Fruit fly (Drosophila melanogaster) S2 (cell line): ENCODE data around the gene Cul2.

Experiments
- CG8478 ChIP-seq: fragments of >200 bp; optimal IDR thresholded peaks from 2 replicates; lab custom pipeline; 2018
- CTCF ChIP-seq, 2 experiments: fragments of >200 bp; optimal IDR thresholded peaks; 2 replicates each; lab custom pipeline; 2018

The Cul2 gene

dm6 chr2L:21658529-21659009 lies at the start of gene Cul2:
Cul2 (plus strand) TSS chr2L:21658735.
- TF ChIP-seq CTCF (optimal IDR thresholded peaks at IDR 0.05; lab: Kevin White, UChicago), result no peak
- no peak for TF ChIP-seq CG8478 (lab: Kevin White, UChicago)

dm6 chr2L:21617949-21618348 lies 40.6 kb upstream of the Cul2 start:
- TF ChIP-seq CG8478 (lab: Kevin White, UChicago) (no peak), CTCF (optimal IDR thresholded peaks at IDR 0.05; lab: Kevin White, UChicago) (no peak)

dm6 chr2L:21618738-21619431 lies 39.6 kb upstream of the Cul2 start:
- TF ChIP-seq CG8478 (lab: Kevin White, UChicago) (no peak), CTCF (optimal IDR thresholded peaks at IDR 0.05; lab: Kevin White, UChicago) (no peak)

dm6 chr2L:21620527-21620926 lies 38.0 kb upstream of the Cul2 start:
- TF ChIP-seq CTCF (optimal IDR thresholded peaks at IDR 0.05; lab: Kevin White, UChicago), result no peak
- TF ChIP-seq CG8478 (lab: Kevin White, UChicago), result no peak

dm6 chr2L:21622062-21622589 lies 36.4 kb upstream of the Cul2 start:
- TF ChIP-seq CTCF (optimal IDR thresholded peaks at IDR 0.05; lab: Kevin White, UChicago) (no peak), CG8478 (lab: Kevin White, UChicago) (no peak)

- TF ChIP-seq CG8478 (lab: Kevin White, UChicago) (no peak), CTCF (optimal IDR thresholded peaks at IDR 0.05; lab: Kevin White, UChicago) (no peak)
These were observed 35.5 kb upstream of the Cul2 start for dm6 chr2L:21622709-21623684.

dm6 chr2L:21623685-21624471 lies 34.7 kb upstream of the Cul2 start, which contains the start of gene CG2201:
CG2201 (minus strand) TSS chr2L:21624080.
- TF ChIP-seq CTCF (optimal IDR thresholded peaks at IDR 0.05; lab: Kevin White, UChicago) (no peak), CG8478 (lab: Kevin White, UChicago) (no peak)

- TF ChIP-seq CTCF (optimal IDR thresholded peaks at IDR 0.05; lab: Kevin White, UChicago) (no peak), CG8478 (lab: Kevin White, UChicago) (no peak)
These were observed 34.1 kb upstream of the Cul2 start for dm6 chr2L:21624472-21624787.

- TF ChIP-seq CTCF (optimal IDR thresholded peaks at IDR 0.05; lab: Kevin White, UChicago) (no peak), CG8478 (lab: Kevin White, UChicago) (no peak)
These were observed 30.6 kb upstream of the Cul2 start for dm6 chr2L:21627957-21628356.

- no peak for TF ChIP-seq CTCF (optimal IDR thresholded peaks at IDR 0.05; lab: Kevin White, UChicago)
- TF ChIP-seq CG8478 (lab: Kevin White, UChicago), result no peak
These were observed 30.0 kb upstream of the Cul2 start for dm6 chr2L:21628533-21628932.

dm6 chr2L:21629149-21629813 lies 29.3 kb upstream of the Cul2 start:
- TF ChIP-seq CG8478 (lab: Kevin White, UChicago) (peak; percentile 62), CTCF (optimal IDR thresholded peaks at IDR 0.05; lab: Kevin White, UChicago) (no peak)

- TF ChIP-seq CG8478 (lab: Kevin White, UChicago) (no peak), CTCF (optimal IDR thresholded peaks at IDR 0.05; lab: Kevin White, UChicago) (peak in 1 of 2 experiments; percentile 16)
These were observed 28.5 kb upstream of the Cul2 start, which contains the start of gene Df31 for dm6 chr2L:21629814-21630562. Df31 (minus strand) TSS chr2L:21629932.

- no peak for TF ChIP-seq CTCF (optimal IDR thresholded peaks at IDR 0.05; lab: Kevin White, UChicago)
- TF ChIP-seq CG8478 (lab: Kevin White, UChicago), result no peak
These were observed 28.0 kb upstream of the Cul2 start for dm6 chr2L:21630563-21630817.
